Worm (Caenorhabditis elegans): Measurements from ENCODE around the gene C15C8.8.

C15C8.8 gene

ce11 chrV:12725893-12726292 lies 26.4 kb downstream of the C15C8.8 start, which contains the start of gene R11D1.12:
Gene R11D1.12, minus strand, starts transcription at chrV:12725993.
- TF ChIP-seq nfya-2 (GFP tag; IDR thresholded peaks at IDR 0.05) (no peak), sptf-2 (GFP tag; optimal IDR thresholded peaks at IDR 0.05) (no peak), Y53F4B.3 (GFP tag; IDR thresholded peaks at IDR 0.05) (no peak), pha-4 (tag; optimal IDR thresholded peaks at IDR 0.05) (no peak), lin-40 (tag; optimal IDR thresholded peaks at IDR 0.05) (no peak), ama-1 (optimal IDR thresholded peaks at IDR 0.05) (no peak), ama-1 (GFP tag; optimal IDR thresholded peaks at IDR 0.05) (no peak), B0019.2 (GFP tag; conservative IDR thresholded peaks at IDR 0.05) (no peak), athp-1 (tag; optimal IDR thresholded peaks at IDR 0.05) (no peak), Y53G8AR.9 (GFP tag; conservative IDR thresholded peaks at IDR 0.05) (no peak), mxl-1 (tag; optimal IDR thresholded peaks at IDR 0.05) (no peak), him-1 (tag; optimal IDR thresholded peaks at IDR 0.05) (no peak), madf-10 (tag; optimal IDR thresholded peaks at IDR 0.05) (no peak), ztf-3 (GFP tag; optimal IDR thresholded peaks at IDR 0.05) (no peak), Y79H2A.3 (GFP tag; conservative IDR thresholded peaks at IDR 0.05) (no peak), attf-6 (GFP tag; IDR thresholded peaks at IDR 0.05) (no peak), B0336.3 (GFP tag; IDR thresholded peaks at IDR 0.05) (no peak), repo-1 (tag; optimal IDR thresholded peaks at IDR 0.05) (no peak), nhr-90 (tag; optimal IDR thresholded peaks at IDR 0.05) (no peak), nhr-80 (tag; optimal IDR thresholded peaks at IDR 0.05) (no peak), ztf-22 (GFP tag; optimal IDR thresholded peaks at IDR 0.05) (no peak)

ce11 chrV:12719713-12720112 lies 32.6 kb downstream of the C15C8.8 start, which contains the start of gene R11D1.7:
Gene R11D1.7, plus strand, starts transcription at chrV:12720013.
- TF ChIP-seq ztf-25 (GFP tag; IDR thresholded peaks at IDR 0.05) (no peak), mes-4 (tag; optimal IDR thresholded peaks at IDR 0.05) (no peak)

- no peak for TF ChIP-seq rpc-1 (optimal IDR thresholded peaks at IDR 0.05)
- TF ChIP-seq rpc-1 (tag; optimal IDR thresholded peaks at IDR 0.05), result no peak
- no peak for TF ChIP-seq ztf-6 (GFP tag; IDR thresholded peaks at IDR 0.05)
- no peak for TF ChIP-seq bed-2 (GFP tag; IDR thresholded peaks at IDR 0.05)
- no peak for TF ChIP-seq ztf-22 (GFP tag; optimal IDR thresholded peaks at IDR 0.05)
Measured at ce11 chrV:12718622-12719021, 33.7 kb downstream of the C15C8.8 start, which contains the start of gene str-181. Gene str-181, minus strand, starts transcription at chrV:12718722.

ce11 chrV:12716447-12716846 lies 35.9 kb downstream of the C15C8.8 start, which contains the start of gene str-178:
Gene str-178, minus strand, starts transcription at chrV:12716547.
- TF ChIP-seq him-1 (tag; optimal IDR thresholded peaks at IDR 0.05) (no peak), repo-1 (tag; optimal IDR thresholded peaks at IDR 0.05) (no peak), D2030.7 (GFP tag; IDR thresholded peaks at IDR 0.05) (no peak), F52B5.7 (tag; optimal IDR thresholded peaks at IDR 0.05) (no peak), F33H1.4 (GFP tag; IDR thresholded peaks at IDR 0.05) (no peak), ets-4 (GFP tag; optimal IDR thresholded peaks at IDR 0.05) (no peak), C17E4.6 (GFP tag; IDR thresholded peaks at IDR 0.05) (no peak), mes-4 (tag; optimal IDR thresholded peaks at IDR 0.05) (no peak), lsy-27 (tag; optimal IDR thresholded peaks at IDR 0.05; ENCODE audit: borderline replicate concordance, insufficient read depth) (no peak), tbx-9 (tag; optimal IDR thresholded peaks at IDR 0.05; ENCODE audit: borderline replicate concordance) (no peak)

ce11 chrV:12714120-12714519 lies 38.2 kb downstream of the C15C8.8 start, which contains the start of gene R11D1.4:
Gene R11D1.4, minus strand, starts transcription at chrV:12714220.
- TF ChIP-seq ceh-40 (GFP tag; IDR thresholded peaks at IDR 0.05) (no peak), ztf-28 (GFP tag; IDR thresholded peaks at IDR 0.05) (no peak), ztf-3 (GFP tag; optimal IDR thresholded peaks at IDR 0.05) (no peak), pha-4 (tag; optimal IDR thresholded peaks at IDR 0.05) (no peak), lin-40 (tag; optimal IDR thresholded peaks at IDR 0.05) (no peak), lag-1 (GFP tag; IDR thresholded peaks at IDR 0.05) (no peak), unc-130 (GFP tag; optimal IDR thresholded peaks at IDR 0.05) (no peak), ztf-25 (GFP tag; IDR thresholded peaks at IDR 0.05) (no peak), ztf-18 (tag; optimal IDR thresholded peaks at IDR 0.05) (no peak), B0261.1 (tag; optimal IDR thresholded peaks at IDR 0.05) (no peak), F55B11.4 (tag; optimal IDR thresholded peaks at IDR 0.05; ENCODE audit: borderline replicate concordance, insufficient read depth) (no peak), die-1 (tag; optimal IDR thresholded peaks at IDR 0.05) (no peak), hmg-1.2 (GFP tag; IDR thresholded peaks at IDR 0.05) (no peak), nhr-27 (tag; optimal IDR thresholded peaks at IDR 0.05) (no peak), ama-1 (optimal IDR thresholded peaks at IDR 0.05) (no peak), ama-1 (GFP tag; optimal IDR thresholded peaks at IDR 0.05) (no peak), dpl-1 (GFP tag; optimal IDR thresholded peaks at IDR 0.05) (no peak)

Measured in whole organism, young adult.